Worm (Caenorhabditis elegans) whole organism, L4/young adult: Measurements from ENCODE around the gene bus-18.

ENCODE experiments used
- dao-5 ChIP-seq: sonication (generic microtip); optimal IDR thresholded peaks from 2 replicates; lab custom pipeline; 2016; ENCODE audit warnings: missing genotype, missing genetic modification characterization, moderate library complexity, missing compliant biosample characterization
- him-1 ChIP-seq: sonication (generic microtip); optimal IDR thresholded peaks from 2 replicates; lab custom pipeline; 2016; ENCODE audit warnings: missing genotype, missing genetic modification reagents, missing genetic modification characterization, missing compliant biosample characterization

DNA sequence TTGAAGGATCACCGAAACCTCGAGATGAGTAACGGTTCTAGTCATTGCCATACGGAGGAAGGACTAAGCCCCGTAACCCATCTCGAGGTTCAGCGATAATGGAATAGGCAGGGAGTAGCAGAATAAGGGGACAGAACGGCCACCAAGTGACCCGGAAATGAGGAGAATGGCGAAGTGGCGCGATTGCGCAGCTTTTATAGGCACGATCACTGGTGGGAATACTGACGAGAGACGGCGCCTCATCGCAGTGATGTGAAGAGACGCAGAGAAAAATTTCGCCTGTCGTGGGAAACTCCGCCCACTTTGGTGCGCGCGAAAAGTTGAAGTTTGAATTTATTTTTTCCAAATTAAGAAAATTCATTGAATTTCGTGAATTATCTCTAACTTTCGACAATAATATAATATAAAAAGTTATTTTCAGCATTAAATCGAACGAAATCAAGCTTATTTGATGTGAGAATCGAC, 3.4 kb upstream of the bus-18 start, which contains the start of gene F55A11.4:
- TF ChIP-seq dao-5 (tag; lab: Kevin White, UChicago) (no peak), him-1 (no peak)
